Worm (Caenorhabditis elegans) whole organism, late embryonic: ENCODE results near the gene C31C9.7.

ENCODE experiments used
- K09A11.1 ChIP-seq: sonication (generic microtip); optimal IDR thresholded peaks from 2 replicates; lab custom pipeline; 2017; ENCODE audit warnings: antibody characterized with exemption, mild to moderate bottlenecking, missing genetic modification characterization, missing compliant biosample characterization; ENCODE audit not compliant: insufficient read depth
- ceh-19 ChIP-seq: fragments of 200-800 bp; sonication (Bioruptor generic); optimal IDR thresholded peaks from 2 replicates; lab custom pipeline; 2018; ENCODE audit warnings: mild to moderate bottlenecking, missing genetic modification characterization, missing compliant biosample characterization
- nfya-1 ChIP-seq: sonication (generic microtip); optimal IDR thresholded peaks from 2 replicates; lab custom pipeline; 2017; ENCODE audit warnings: missing genetic modification characterization, mild to moderate bottlenecking, missing compliant biosample characterization, antibody characterized with exemption, moderate library complexity
- pqm-1 ChIP-seq: sonication (generic microtip); optimal IDR thresholded peaks from 2 replicates; lab custom pipeline; 2016; ENCODE audit warnings: missing genetic modification characterization, missing compliant biosample characterization

DNA sequence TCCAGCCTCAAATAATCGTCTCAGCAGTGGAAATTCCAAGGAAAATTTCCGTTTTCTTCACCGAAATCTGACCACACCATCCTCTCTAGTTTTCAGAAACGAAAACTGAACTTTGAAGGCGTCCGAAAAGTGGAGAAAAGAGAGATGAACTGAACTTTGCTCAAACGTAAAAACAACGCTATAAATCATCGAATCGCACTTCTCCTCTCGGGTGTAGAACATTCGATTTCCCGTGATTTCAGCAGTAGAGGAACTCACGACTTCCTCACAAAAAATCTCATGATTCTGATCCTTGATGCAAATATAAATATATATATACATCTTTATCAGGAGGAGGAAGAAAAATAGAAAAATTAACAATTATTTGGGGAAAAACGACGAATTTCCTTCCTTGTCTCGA is 6.3 kb downstream of the C31C9.7 start:
- TF ChIP-seq nfya-1 (tag; lab: Kevin White, UChicago) (no peak), K09A11.1 (no peak), pqm-1 (tag; lab: Kevin White, UChicago) (no peak), ceh-19 (GFP tag; lab: Kevin White, UChicago) (no peak)
